Worm (Caenorhabditis elegans) whole organism, early embryonic: ENCODE results near the gene ptr-24.

Experiments
- B0310.2 ChIP-seq: sonication (generic microtip); optimal IDR thresholded peaks from 2 replicates; lab custom pipeline; 2016; ENCODE audit warnings: mild to moderate bottlenecking, missing genetic modification characterization, missing compliant biosample characterization
- F13C5.2 ChIP-seq: sonication (generic microtip); optimal IDR thresholded peaks from 2 replicates; lab custom pipeline; 2017; ENCODE audit warnings: mild to moderate bottlenecking, missing genetic modification characterization, inconsistent platforms, missing compliant biosample characterization
- aly-1 ChIP-seq: sonication (generic microtip); optimal IDR thresholded peaks from 2 replicates; lab custom pipeline; 2016; ENCODE audit warnings: missing genetic modification characterization, missing compliant biosample characterization
- ama-1 ChIP-seq: fragments of 150-350 bp; optimal IDR thresholded peaks from 2 replicates; lab custom pipeline; 2014
- ceh-13 ChIP-seq: fragments of 200-800 bp; sonication (Bioruptor generic); optimal IDR thresholded peaks from 2 replicates; lab custom pipeline; 2018; ENCODE audit warnings: mild to moderate bottlenecking, missing genetic modification characterization, missing compliant biosample characterization
- ceh-36 ChIP-seq: sonication (generic microtip); optimal IDR thresholded peaks from 2 replicates; lab custom pipeline; 2016; ENCODE audit warnings: missing genetic modification characterization, inconsistent platforms, missing compliant biosample characterization
- flt-1 ChIP-seq: fragments of 200-800 bp; sonication (Bioruptor generic); IDR thresholded peaks from 2 replicates; pipeline ENCODE4 v1.3.6; 2022; ENCODE audit warnings: missing genetic modification characterization, missing compliant biosample characterization
- hmg-4 ChIP-seq: fragments of 200-800 bp; sonication (Bioruptor generic); optimal IDR thresholded peaks from 2 replicates; lab custom pipeline; 2018; ENCODE audit warnings: mild to moderate bottlenecking, missing genetic modification characterization, missing compliant biosample characterization
- pes-1 ChIP-seq: fragments of 200-800 bp; sonication (Bioruptor generic); IDR thresholded peaks from 2 replicates; pipeline ENCODE4 v1.3.6; 2022; ENCODE audit warnings: missing genetic modification reagents, missing genetic modification characterization, missing compliant biosample characterization
- sea-1 ChIP-seq: fragments of 200-800 bp; sonication (Bioruptor generic); conservative IDR thresholded peaks from 2 replicates; pipeline ENCODE4 v1.3.6; 2022; ENCODE audit warnings: missing genetic modification characterization, missing compliant biosample characterization
- tbx-37 ChIP-seq: fragments of 200-800 bp; sonication (Bioruptor generic); conservative IDR thresholded peaks from 2 replicates; pipeline ENCODE4 v1.3.6; 2022; ENCODE audit warnings: missing genetic modification reagents, missing genetic modification characterization, missing compliant biosample characterization
- tra-4 ChIP-seq: sonication (generic microtip); optimal IDR thresholded peaks from 2 replicates; lab custom pipeline; 2017; ENCODE audit warnings: missing genetic modification characterization, missing compliant biosample characterization

ptr-24 gene

ce11 chrX:13394971-13395370 is 57.1 kb downstream of the ptr-24 start, which contains the start of gene irld-2:
Gene irld-2 (minus strand): TSS chrX:13395071.
- TF ChIP-seq tra-4 (tag; lab: Kevin White, UChicago), result no peak
- no peak for TF ChIP-seq hmg-4 (GFP tag; lab: Kevin White, UChicago)
- TF ChIP-seq ceh-13 (GFP tag; lab: Kevin White, UChicago), result no peak
- no peak for TF ChIP-seq ama-1 (lab: Kevin White, UChicago)
- no peak for TF ChIP-seq ceh-36 (tag; lab: Kevin White, UChicago)
- no peak for TF ChIP-seq pes-1 (GFP tag; lab: Robert Waterston, UW)
- TF ChIP-seq tbx-37 (GFP tag; lab: Robert Waterston, UW), result no peak
- TF ChIP-seq sea-1, result no peak
- TF ChIP-seq aly-1 (tag; lab: Kevin White, UChicago), result no peak
- TF ChIP-seq flt-1 (GFP tag; lab: Robert Waterston, UW), result no peak
- TF ChIP-seq B0310.2 (tag; lab: Kevin White, UChicago), result no peak
- no peak for TF ChIP-seq F13C5.2 (tag; lab: Kevin White, UChicago)

- TF ChIP-seq F13C5.2 (tag; lab: Kevin White, UChicago) (peak; percentile 6), hmg-4 (GFP tag; lab: Kevin White, UChicago) (no peak)
Observed at ce11 chrX:13396550-13397023, 58.8 kb downstream of the ptr-24 start, which contains the start of gene F02C12.3. Gene F02C12.3 (plus strand): TSS chrX:13396973.
